Fruit fly (Drosophila melanogaster): ENCODE data around the gene Sam-S.

DNA sequence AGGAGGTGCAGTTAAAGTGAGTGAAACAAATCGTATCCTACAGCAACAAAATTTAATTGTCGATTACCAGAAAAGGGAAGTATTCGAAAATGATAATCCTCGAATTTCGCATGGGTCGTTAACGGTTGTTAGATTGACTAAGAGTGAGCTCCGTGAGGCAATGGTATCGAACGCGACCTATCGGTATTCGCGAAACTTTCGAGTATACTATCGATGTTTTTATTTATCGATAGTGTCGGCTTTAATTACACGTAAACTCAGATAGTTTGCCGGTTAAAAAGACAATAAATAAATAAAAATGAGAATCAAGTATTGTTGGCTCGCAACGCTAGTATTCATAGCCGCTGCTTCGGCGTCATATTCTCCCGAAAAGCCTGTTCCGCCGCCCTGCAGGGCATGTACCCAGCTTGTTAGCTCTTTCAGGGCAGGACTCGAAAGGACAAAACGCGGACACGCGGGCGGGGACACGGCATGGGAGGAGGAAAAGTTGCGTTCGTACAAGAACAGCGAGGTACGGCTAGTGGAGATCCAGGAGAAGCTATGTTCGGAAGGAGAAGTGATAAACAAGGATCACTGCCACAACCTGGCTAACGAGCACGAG, 4.4 kb upstream of the Sam-S start, which contains the start of gene Creld:
- no peak for TF ChIP-seq psq (GFP tag; optimal IDR thresholded peaks at IDR 0.05)
- TF ChIP-seq brk (GFP tag; optimal IDR thresholded peaks at IDR 0.05), result no peak
- TF ChIP-seq Myc (optimal IDR thresholded peaks at IDR 0.05), result peak; percentile 49
- TF ChIP-seq foxo (GFP tag; optimal IDR thresholded peaks at IDR 0.05), result no peak
- no peak for TF ChIP-seq OdsH (GFP tag; optimal IDR thresholded peaks at IDR 0.05)
- TF ChIP-seq fru (GFP tag; optimal IDR thresholded peaks at IDR 0.05), result no peak
- no peak for TF ChIP-seq woc (GFP tag; optimal IDR thresholded peaks at IDR 0.05)
- no peak for TF ChIP-seq Hr78 (GFP tag; optimal IDR thresholded peaks at IDR 0.05)

Measured in whole organism, wandering third instar larva.